Worm (Caenorhabditis elegans): ENCODE measurements around the gene K09E9.3.

DNA sequence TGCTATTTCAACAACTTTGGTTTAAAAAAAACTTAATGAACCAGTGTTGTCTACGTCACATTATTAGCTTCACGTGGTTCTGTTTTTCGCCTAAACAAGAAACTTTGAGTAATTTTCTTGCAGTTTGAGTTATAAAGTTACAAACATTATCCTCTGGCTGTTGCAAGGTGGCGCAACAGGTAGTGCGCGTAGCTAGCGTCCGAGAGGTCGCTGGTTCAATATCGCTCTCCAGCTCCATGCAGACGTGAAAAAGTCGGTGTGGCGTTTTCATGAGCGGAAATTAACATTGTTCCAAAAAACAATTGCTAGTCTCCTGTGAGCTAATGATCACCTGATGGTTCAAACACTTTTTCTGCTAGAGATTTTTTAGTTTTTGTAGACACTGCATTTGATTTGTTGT lies 5.7 kb upstream of the K09E9.3 start:
- TF ChIP-seq sea-1 (GFP tag; conservative IDR thresholded peaks at IDR 0.05) = no peak
- no peak for TF ChIP-seq ama-1 (optimal IDR thresholded peaks at IDR 0.05)
- TF ChIP-seq ets-7 (tag; optimal IDR thresholded peaks at IDR 0.05) = no peak
